Worm (Caenorhabditis elegans) whole organism, L2 larva: ENCODE data around the gene Y43F8B.9.

Experiments used
- C34F6.9 ChIP-seq: fragments of 150-350 bp; optimal IDR thresholded peaks from 2 replicates; lab custom pipeline; 2014; ENCODE audit warnings: missing biosample characterization, missing genetic modification characterization
- ceh-82 ChIP-seq: fragments of 150-350 bp; optimal IDR thresholded peaks from 2 replicates; lab custom pipeline; 2014; ENCODE audit warnings: missing biosample characterization, missing genetic modification characterization
- nhr-23 ChIP-seq: fragments of 150-350 bp; optimal IDR thresholded peaks from 2 replicates; lab custom pipeline; 2014; ENCODE audit warnings: missing biosample characterization, missing genetic modification reagents, missing genetic modification characterization
- skn-1 ChIP-seq: sonication (generic microtip); optimal IDR thresholded peaks from 2 replicates; lab custom pipeline; 2017; ENCODE audit warnings: missing biosample characterization, missing genetic modification characterization
- snpc-4 ChIP-seq: fragments of 150-350 bp; optimal IDR thresholded peaks from 2 replicates; lab custom pipeline; 2014; ENCODE audit warnings: missing biosample characterization, missing genetic modification characterization
- unc-62 ChIP-seq: fragments of 150-350 bp; optimal IDR thresholded peaks from 2 replicates; lab custom pipeline; 2014; ENCODE audit warnings: missing biosample characterization, missing genetic modification reagents, missing genetic modification characterization
- zag-1 ChIP-seq: fragments of 150-350 bp; optimal IDR thresholded peaks from 2 replicates; lab custom pipeline; 2014; ENCODE audit warnings: missing biosample characterization, missing genetic modification characterization

DNA sequence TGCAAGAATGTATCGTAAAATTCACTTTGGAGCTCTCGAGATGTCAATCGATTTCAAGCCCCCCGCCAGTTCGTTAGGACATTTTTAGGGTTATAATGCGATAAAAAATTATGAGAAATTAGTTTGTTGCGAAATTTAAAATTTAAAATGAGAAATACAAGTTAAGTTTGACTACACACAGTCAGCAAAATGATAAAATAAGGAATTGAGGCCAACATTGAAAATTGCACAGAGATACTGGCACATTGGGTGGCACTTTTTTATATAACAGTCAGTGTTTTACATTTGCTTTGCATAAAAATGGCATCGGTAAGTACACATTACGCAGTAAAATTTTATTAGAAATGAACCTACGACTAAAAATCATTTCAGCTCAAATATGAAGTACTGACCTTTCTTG is 9.9 kb upstream of the Y43F8B.9 start, which contains the start of gene Y43F8B.12:
- TF ChIP-seq snpc-4 (tag; lab: Kevin White, UChicago) (no peak), unc-62 (GFP tag; lab: Kevin White, UChicago) (no peak), zag-1 (tag; lab: Kevin White, UChicago) (no peak), skn-1 (tag; lab: Kevin White, UChicago) (no peak), ceh-82 (tag; lab: Kevin White, UChicago) (no peak), nhr-23 (tag; lab: Kevin White, UChicago) (no peak), C34F6.9 (tag; lab: Kevin White, UChicago) (no peak)
